Worm (Caenorhabditis elegans) whole organism, L4/young adult: ENCODE data around the gene noca-1.

Experiments
- W03F9.2 ChIP-seq: fragments of 150-350 bp; optimal IDR thresholded peaks from 2 replicates; lab custom pipeline; 2014; ENCODE audit warnings: missing biosample characterization, missing genetic modification characterization
- dao-5 ChIP-seq: sonication (generic microtip); optimal IDR thresholded peaks from 2 replicates; lab custom pipeline; 2016; ENCODE audit warnings: missing genotype, missing genetic modification characterization, moderate library complexity, missing compliant biosample characterization
- him-1 ChIP-seq: sonication (generic microtip); optimal IDR thresholded peaks from 2 replicates; lab custom pipeline; 2016; ENCODE audit warnings: missing genotype, missing genetic modification reagents, missing genetic modification characterization, missing compliant biosample characterization

DNA sequence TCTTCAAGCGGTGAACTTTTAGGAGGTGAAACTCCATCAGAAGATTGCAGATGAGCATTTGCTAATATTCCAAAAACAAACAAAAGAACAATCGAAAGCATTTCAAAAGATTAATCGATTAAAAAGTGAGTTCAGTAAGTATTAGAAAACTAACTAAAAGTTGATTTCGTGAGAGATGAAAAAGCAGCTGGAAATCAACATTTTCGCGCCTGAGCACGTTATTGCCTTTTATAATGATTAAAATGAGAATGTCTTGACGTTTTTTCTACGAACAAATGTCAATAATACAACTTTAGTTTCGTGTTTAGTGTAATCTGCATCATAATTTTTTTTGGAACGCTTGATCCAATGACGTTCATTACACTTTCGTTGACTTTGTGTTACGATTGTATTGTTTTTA lies 45.1 kb downstream of the noca-1 start, which contains the start of gene F57B1.9:
- no peak for TF ChIP-seq him-1 (tag; lab: Kevin White, UChicago)
- TF ChIP-seq dao-5: no peak
- TF ChIP-seq W03F9.2 (tag; lab: Kevin White, UChicago): no peak
